Fruit fly (Drosophila melanogaster) whole organism, embryonic: Measurements from ENCODE around the gene CG15356.

ENCODE experiments used
- Asciz ChIP-seq: fragments of 200-800 bp; sonication (Bioruptor generic); optimal IDR thresholded peaks from 2 replicates; lab custom pipeline; 2017; ENCODE audit warnings: missing biosample characterization, mild to moderate bottlenecking, missing genetic modification characterization, missing genetic modification reagents
- CG10979 ChIP-seq: fragments of 200-800 bp; sonication (Bioruptor generic); optimal IDR thresholded peaks from 2 replicates; lab custom pipeline; 2018; ENCODE audit warnings: missing biosample characterization, mild to moderate bottlenecking, missing genetic modification characterization, moderate library complexity
- CG11504 ChIP-seq: fragments of 200-800 bp; sonication (Bioruptor generic); optimal IDR thresholded peaks from 3 replicates; lab custom pipeline; 2019; ENCODE audit warnings: missing biosample characterization, mild to moderate bottlenecking, missing genetic modification characterization, moderate library complexity
- CG11560 ChIP-seq: fragments of 200-800 bp; sonication (Bioruptor generic); IDR thresholded peaks from 3 replicates; pipeline ENCODE4 v1.3.6; 2022; ENCODE audit warnings: missing biosample characterization, missing genetic modification characterization
- CG1792 ChIP-seq: fragments of 200-800 bp; sonication (Bioruptor generic); optimal IDR thresholded peaks from 2 replicates; lab custom pipeline; 2016; ENCODE audit warnings: missing biosample characterization, missing genetic modification characterization
- CG2199 ChIP-seq: fragments of 200-800 bp; sonication (Bioruptor generic); IDR thresholded peaks from 3 replicates; pipeline ENCODE4 v1.3.6; 2022; ENCODE audit warnings: missing biosample characterization, missing genetic modification characterization
- CG2712 ChIP-seq: fragments of 200-800 bp; optimal IDR thresholded peaks from 3 replicates; lab custom pipeline; 2019; ENCODE audit warnings: missing biosample characterization, mild to moderate bottlenecking, missing genetic modification characterization, moderate library complexity
- CG2889 ChIP-seq: fragments of 200-800 bp; sonication (Bioruptor generic); IDR thresholded peaks from 3 replicates; pipeline ENCODE4 v1.3.6; 2022; ENCODE audit warnings: missing biosample characterization, missing genetic modification characterization
- CG31388 ChIP-seq: fragments of 200-800 bp; sonication (Bioruptor generic); optimal IDR thresholded peaks from 2 replicates; lab custom pipeline; 2016; ENCODE audit warnings: missing biosample characterization, missing genetic modification characterization
- CG32767 ChIP-seq: fragments of 200-800 bp; sonication (Bioruptor generic); IDR thresholded peaks from 2 replicates; pipeline ENCODE4 v1.3.6; 2022; ENCODE audit warnings: missing biosample characterization, missing genetic modification characterization
- CG6272 ChIP-seq: fragments of 200-800 bp; sonication (Bioruptor generic); IDR thresholded peaks from 2 replicates; pipeline ENCODE4 v1.3.6; 2022; ENCODE audit warnings: missing biosample characterization, missing genetic modification characterization
- CG6689 ChIP-seq: fragments of 200-800 bp; sonication (Bioruptor generic); IDR thresholded peaks from 2 replicates; pipeline ENCODE4 v1.3.6; 2022; ENCODE audit warnings: missing biosample characterization, missing genetic modification characterization
- CG7556 ChIP-seq: fragments of 200-800 bp; sonication (Bioruptor generic); optimal IDR thresholded peaks from 2 replicates; lab custom pipeline; 2017; ENCODE audit warnings: missing biosample characterization, mild to moderate bottlenecking, missing genetic modification characterization
- CG9609 ChIP-seq: fragments of 200-800 bp; sonication (Bioruptor generic); optimal IDR thresholded peaks from 3 replicates; lab custom pipeline; 2016; ENCODE audit warnings: missing biosample characterization, missing genetic modification characterization
- D19A ChIP-seq: fragments of 200-800 bp; optimal IDR thresholded peaks from 3 replicates; lab custom pipeline; 2019; ENCODE audit warnings: missing biosample characterization, mild to moderate bottlenecking, missing genetic modification characterization, moderate library complexity
- Elba2 ChIP-seq: fragments of 200-800 bp; sonication (Bioruptor generic); optimal IDR thresholded peaks from 3 replicates; lab custom pipeline; 2016; ENCODE audit warnings: missing biosample characterization, missing genetic modification characterization
- H15 ChIP-seq: fragments of 200-800 bp; sonication (Bioruptor generic); IDR thresholded peaks from 3 replicates; pipeline ENCODE4 v1.3.6; 2022; ENCODE audit warnings: missing biosample characterization, missing genetic modification characterization
- HHEX ChIP-seq: fragments of 200-800 bp; sonication (Bioruptor generic); optimal IDR thresholded peaks from 3 replicates; lab custom pipeline; 2017; ENCODE audit warnings: missing biosample characterization, mild to moderate bottlenecking, missing genetic modification characterization, missing genetic modification reagents
- HLH3B ChIP-seq: fragments of 200-800 bp; sonication (Bioruptor generic); IDR thresholded peaks from 2 replicates; pipeline ENCODE4 v1.3.6; 2022; ENCODE audit warnings: missing biosample characterization, missing genetic modification characterization
- Hand ChIP-seq: fragments of 200-800 bp; sonication (Bioruptor generic); optimal IDR thresholded peaks from 2 replicates; lab custom pipeline; 2017; ENCODE audit warnings: mild to moderate bottlenecking, missing biosample characterization, missing genetic modification reagents, missing genetic modification characterization
- Hsf ChIP-seq: fragments of 200-800 bp; sonication (Bioruptor generic); optimal IDR thresholded peaks from 3 replicates; lab custom pipeline; 2016; ENCODE audit warnings: missing biosample characterization, missing genetic modification characterization
- Nf-YC ChIP-seq: fragments of 200-800 bp; optimal IDR thresholded peaks from 3 replicates; lab custom pipeline; 2019; ENCODE audit warnings: missing biosample characterization, mild to moderate bottlenecking, missing genetic modification characterization, moderate library complexity
- NfI ChIP-seq: fragments of 200-800 bp; sonication (Bioruptor generic); optimal IDR thresholded peaks from 3 replicates; lab custom pipeline; 2018; ENCODE audit warnings: missing biosample characterization, mild to moderate bottlenecking, missing genetic modification characterization, moderate library complexity
- Oaz ChIP-seq: fragments of 200-800 bp; sonication (Bioruptor generic); IDR thresholded peaks from 2 replicates; pipeline ENCODE4 v1.3.6; 2022; ENCODE audit warnings: missing biosample characterization, missing genetic modification characterization
- Opbp ChIP-seq: fragments of 200-800 bp; sonication (Bioruptor generic); IDR thresholded peaks from 3 replicates; pipeline ENCODE4 v1.3.6; 2022; ENCODE audit warnings: missing biosample characterization, missing genetic modification characterization; ENCODE audit not compliant: partially characterized antibody
- Poxn ChIP-seq: fragments of 200-800 bp; sonication (Bioruptor generic); IDR thresholded peaks from 2 replicates; pipeline ENCODE4 v1.3.6; 2022; ENCODE audit warnings: missing biosample characterization, missing genetic modification characterization
- Rfx ChIP-seq: fragments of 200-800 bp; sonication (Bioruptor generic); IDR thresholded peaks from 2 replicates; pipeline ENCODE4 v1.3.6; 2022; ENCODE audit warnings: missing biosample characterization, missing genetic modification characterization
- Sox100B ChIP-seq: fragments of 200-800 bp; sonication (Bioruptor generic); optimal IDR thresholded peaks from 3 replicates; lab custom pipeline; 2018; ENCODE audit warnings: missing biosample characterization, mild to moderate bottlenecking, missing genetic modification characterization
- ac ChIP-seq: fragments of 200-800 bp; sonication (Bioruptor generic); optimal IDR thresholded peaks from 3 replicates; lab custom pipeline; 2017; ENCODE audit warnings: missing biosample characterization, mild to moderate bottlenecking, missing genetic modification characterization
- bbx ChIP-seq: fragments of 200-800 bp; sonication (Bioruptor generic); IDR thresholded peaks from 2 replicates; pipeline ENCODE4 v1.3.6; 2022; ENCODE audit warnings: missing biosample characterization, missing genetic modification characterization; ENCODE audit not compliant: partially characterized antibody
- chinmo ChIP-seq: fragments of 200-800 bp; sonication (Bioruptor generic); IDR thresholded peaks from 4 replicates; pipeline ENCODE4 v1.3.6; 2022; ENCODE audit warnings: missing biosample characterization, missing genetic modification characterization; ENCODE audit not compliant: partially characterized antibody
- gcm2 ChIP-seq: fragments of 200-800 bp; sonication (Bioruptor generic); optimal IDR thresholded peaks from 2 replicates; lab custom pipeline; 2016; ENCODE audit warnings: missing biosample characterization, missing genetic modification characterization
- gro ChIP-seq: fragments of 200-800 bp; sonication (Bioruptor generic); optimal IDR thresholded peaks from 2 replicates; lab custom pipeline; 2016; ENCODE audit warnings: missing biosample characterization, missing genetic modification characterization
- gsb-n ChIP-seq: fragments of 200-800 bp; sonication (Bioruptor generic); optimal IDR thresholded peaks from 3 replicates; lab custom pipeline; 2018; ENCODE audit warnings: missing biosample characterization, mild to moderate bottlenecking, missing genetic modification characterization
- ham ChIP-seq: fragments of 200-800 bp; sonication (Bioruptor generic); IDR thresholded peaks from 2 replicates; pipeline ENCODE4 v1.3.6; 2022; ENCODE audit warnings: missing biosample characterization, missing genetic modification characterization
- jigr1 ChIP-seq: fragments of 200-800 bp; sonication (Bioruptor generic); IDR thresholded peaks from 3 replicates; pipeline ENCODE4 v1.3.6; 2022; ENCODE audit warnings: missing biosample characterization, missing genetic modification characterization
- lola ChIP-seq, 3 experiments: fragments of >200 bp in 2 of 3; fragments of 200-800 bp in 1 of 3; sonication (Bioruptor generic) in 1 of 3; optimal IDR thresholded peaks; 2 replicates each; lab custom pipeline; 2017 to 2019; ENCODE audit warnings: missing biosample characterization in 3 of 3, missing genetic modification characterization in 3 of 3, mild to moderate bottlenecking in 1 of 3, moderate library complexity in 1 of 3
- maf-S ChIP-seq: fragments of 200-800 bp; sonication (Bioruptor generic); optimal IDR thresholded peaks from 2 replicates; lab custom pipeline; 2016; ENCODE audit warnings: missing biosample characterization, missing genetic modification characterization
- pfk ChIP-seq: fragments of 200-800 bp; sonication (Bioruptor generic); optimal IDR thresholded peaks from 2 replicates; lab custom pipeline; 2018; ENCODE audit warnings: missing biosample characterization, mild to moderate bottlenecking, missing genetic modification characterization, moderate library complexity
- pum ChIP-seq: fragments of 200-800 bp; sonication (Bioruptor generic); optimal IDR thresholded peaks from 2 replicates; lab custom pipeline; 2016; ENCODE audit warnings: missing biosample characterization, missing genetic modification characterization
- sima ChIP-seq: fragments of 200-800 bp; sonication (Bioruptor generic); optimal IDR thresholded peaks from 2 replicates; lab custom pipeline; 2016; ENCODE audit warnings: missing biosample characterization, missing genetic modification characterization
- ssp ChIP-seq: fragments of 200-800 bp; sonication (Bioruptor generic); IDR thresholded peaks from 2 replicates; pipeline ENCODE4 v1.3.6; 2022; ENCODE audit warnings: missing biosample characterization, missing genetic modification characterization
- unc-4 ChIP-seq: fragments of 200-800 bp; sonication (Bioruptor generic); IDR thresholded peaks from 2 replicates; pipeline ENCODE4 v1.3.6; 2022; ENCODE audit warnings: missing biosample characterization, missing genetic modification characterization; ENCODE audit not compliant: partially characterized antibody
- zen2 ChIP-seq: fragments of 200-800 bp; sonication (Bioruptor generic); IDR thresholded peaks from 3 replicates; pipeline ENCODE4 v1.3.6; 2022; ENCODE audit warnings: missing biosample characterization, missing genetic modification characterization; ENCODE audit not compliant: partially characterized antibody
- zf30C ChIP-seq: fragments of 200-800 bp; sonication (Bioruptor generic); optimal IDR thresholded peaks from 3 replicates; lab custom pipeline; 2018; ENCODE audit warnings: missing biosample characterization, mild to moderate bottlenecking, missing genetic modification characterization

The CG15356 gene

DNA sequence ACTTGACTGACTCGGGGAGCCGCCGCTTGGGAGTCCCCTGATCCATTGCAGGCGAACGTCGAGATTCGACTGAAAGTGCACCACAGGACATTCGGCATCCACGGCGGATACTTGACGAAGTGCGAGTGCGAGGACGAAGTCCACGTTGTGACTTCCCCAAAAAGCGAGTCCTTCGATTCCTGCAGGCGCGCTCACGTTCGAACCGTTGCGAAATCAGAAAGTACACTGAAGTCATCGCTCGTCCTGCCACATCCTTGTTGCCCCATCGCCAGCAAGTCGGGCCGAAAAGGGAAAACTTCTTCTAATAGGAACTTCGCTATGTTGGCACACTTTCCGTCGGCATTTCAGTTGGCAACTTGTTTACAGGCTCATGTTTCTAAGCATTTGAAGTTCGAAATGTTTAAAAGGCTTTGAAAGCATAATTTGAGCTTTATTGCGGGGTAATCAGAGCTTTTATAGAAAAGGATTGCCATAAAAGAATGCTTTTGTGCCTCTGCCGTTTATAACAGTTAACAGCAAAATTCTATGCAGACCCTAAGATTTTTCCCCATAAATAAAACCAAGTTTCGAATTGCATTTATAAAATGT is 25.6 kb upstream of the CG15356 start, which contains the start of gene CG33543 (continued):
- TF ChIP-seq CG11560 (tag; lab: Robert Waterston, UW) (0 out of 3 replicates have a peak, but pooled peaks have one; percentile 27), CG10979 (no peak), jigr1 (GFP tag; lab: Robert Waterston, UW) (no peak), CG9609 (GFP tag; lab: Kevin White, UChicago) (no peak), HLH3B (no peak), maf-S (GFP tag; lab: Kevin White, UChicago) (no peak), pfk (GFP tag; lab: Kevin White, UChicago) (no peak), CG7556 (GFP tag; lab: Kevin White, UChicago) (no peak), D19A (tag; lab: Kevin White, UChicago) (no peak), Oaz (GFP tag; lab: Robert Waterston, UW) (no peak), zf30C (GFP tag; lab: Kevin White, UChicago) (no peak), CG6272 (GFP tag; lab: Robert Waterston, UW) (no peak), chinmo (GFP tag; lab: Robert Waterston, UW) (0 out of 4 replicates have a peak, but pooled peaks have one; percentile 30), gcm2 (no peak), Nf-YC (tag; lab: Kevin White, UChicago) (no peak), ac (GFP tag; lab: Kevin White, UChicago) (no peak), ssp (GFP tag; lab: Robert Waterston, UW) (no peak), CG31388 (GFP tag; lab: Kevin White, UChicago) (no peak), sima (GFP tag; lab: Kevin White, UChicago) (no peak), lola (GFP tag; optimal IDR thresholded peaks at IDR 0.05; lab: Kevin White, UChicago) (no peak), CG2712 (no peak), Hand (GFP tag; lab: Kevin White, UChicago) (no peak), Opbp (GFP tag; lab: Robert Waterston, UW) (no peak), CG1792 (GFP tag; lab: Kevin White, UChicago) (no peak), CG6689 (GFP tag; lab: Robert Waterston, UW) (no peak), bbx (no peak), CG2889 (GFP tag; lab: Robert Waterston, UW) (0 out of 3 replicates have a peak, but pooled peaks have one; percentile 29), zen2 (GFP tag; lab: Robert Waterston, UW) (no peak), Rfx (GFP tag; lab: Robert Waterston, UW) (no peak), ham (GFP tag; lab: Robert Waterston, UW) (no peak), Elba2 (GFP tag; lab: Kevin White, UChicago) (no peak), gsb-n (tag; lab: Kevin White, UChicago) (no peak), unc-4 (GFP tag; lab: Robert Waterston, UW) (no peak), H15 (no peak), CG11504 (tag; lab: Kevin White, UChicago) (peak; percentile 98)

dm6 chr2L:1992060-1992459 is 11.5 kb upstream of the CG15356 start, which contains the start of gene Obp22a:
TSS of gene Obp22a (minus strand) at chr2L:1992160.
- TF ChIP-seq pum (no peak), gro (GFP tag; lab: Kevin White, UChicago) (no peak), HHEX (GFP tag; lab: Kevin White, UChicago) (no peak), NfI (GFP tag; lab: Kevin White, UChicago) (no peak), CG2199 (GFP tag; lab: Robert Waterston, UW) (no peak), CG32767 (no peak), Asciz (GFP tag; lab: Kevin White, UChicago) (no peak), Poxn (no peak), Hsf (GFP tag; lab: Kevin White, UChicago) (no peak), Sox100B (GFP tag; lab: Kevin White, UChicago) (no peak)
